Worm (Caenorhabditis elegans) whole organism, L1 larva: ENCODE measurements around the gene ccdc-149.

Source experiments
- C04F5.9 ChIP-seq: sonication (generic microtip); optimal IDR thresholded peaks from 2 replicates; lab custom pipeline; 2016; ENCODE audit warnings: missing genetic modification characterization, missing compliant biosample characterization
- C16A3.4 ChIP-seq: fragments of 150-350 bp; optimal IDR thresholded peaks from 2 replicates; lab custom pipeline; 2014; ENCODE audit warnings: missing biosample characterization, missing genetic modification characterization
- F16B12.6 ChIP-seq: fragments of 150-350 bp; optimal IDR thresholded peaks from 2 replicates; lab custom pipeline; 2014; ENCODE audit warnings: missing biosample characterization, missing genetic modification characterization
- Y116A8C.19 ChIP-seq: sonication (generic microtip); optimal IDR thresholded peaks from 2 replicates; lab custom pipeline; 2016; ENCODE audit warnings: missing compliant biosample characterization, missing genetic modification characterization, borderline replicate concordance
- aly-2 ChIP-seq: fragments of 150-350 bp; optimal IDR thresholded peaks from 2 replicates; lab custom pipeline; 2014; ENCODE audit warnings: missing biosample characterization, missing genetic modification characterization
- ama-1 ChIP-seq: fragments of 150-350 bp; optimal IDR thresholded peaks from 2 replicates; lab custom pipeline; 2014
- ceh-63 ChIP-seq: fragments of 200-800 bp; sonication (Bioruptor generic); optimal IDR thresholded peaks from 2 replicates; lab custom pipeline; 2018; ENCODE audit warnings: mild to moderate bottlenecking, missing genetic modification characterization, missing compliant biosample characterization
- ceh-8 ChIP-seq: fragments of 200-800 bp; sonication (Bioruptor generic); optimal IDR thresholded peaks from 2 replicates; lab custom pipeline; 2018; ENCODE audit warnings: mild to moderate bottlenecking, missing genetic modification characterization, moderate library complexity, missing compliant biosample characterization
- ceh-82 ChIP-seq, 3 experiments: fragments of 150-350 bp in 1 of 3; sonication (generic microtip) in 2 of 3; optimal IDR thresholded peaks; 2 replicates each; lab custom pipeline; 2014 to 2017; ENCODE audit warnings: missing biosample characterization in 3 of 3, missing genetic modification characterization in 3 of 3
- ceh-88 ChIP-seq: fragments of 200-800 bp; sonication (Bioruptor generic); IDR thresholded peaks from 2 replicates; pipeline ENCODE4 v1.3.6; 2022; ENCODE audit warnings: missing genetic modification characterization, missing compliant biosample characterization
- ces-1 ChIP-seq: fragments of 150-350 bp; optimal IDR thresholded peaks from 2 replicates; lab custom pipeline; 2014; ENCODE audit warnings: missing biosample characterization, missing genetic modification reagents, missing genetic modification characterization
- dpl-1 ChIP-seq, 3 experiments: fragments of 150-350 bp in 2 of 3; sonication (generic microtip) in 1 of 3; optimal IDR thresholded peaks; 2 replicates each; lab custom pipeline; 2014 to 2017; ENCODE audit warnings: missing biosample characterization in 3 of 3, missing genetic modification characterization in 3 of 3, missing genetic modification reagents in 3 of 3
- efl-1 ChIP-seq, 4 experiments: fragments of 150-350 bp; optimal IDR thresholded peaks in 3 of 4; peaks in 1 of 4; 1 replicate in 1 of 4; 2 replicates in 3 of 4; lab custom pipeline; 2014; ENCODE audit warnings: missing biosample characterization in 2 of 4, missing genetic modification characterization in 2 of 4, missing genetic modification reagents in 2 of 4
- efl-3 ChIP-seq: fragments of 200-800 bp; sonication (Bioruptor generic); optimal IDR thresholded peaks from 2 replicates; lab custom pipeline; 2018; ENCODE audit warnings: mild to moderate bottlenecking, missing genetic modification characterization, missing compliant biosample characterization
- egl-13 ChIP-seq: sonication (generic microtip); optimal IDR thresholded peaks from 2 replicates; lab custom pipeline; 2016; ENCODE audit warnings: missing genotype, missing genetic modification reagents, missing genetic modification characterization, missing compliant biosample characterization
- egl-27 ChIP-seq, 2 experiments: fragments of 150-350 bp in 1 of 2; sonication (generic microtip); optimal IDR thresholded peaks; 3 replicates each; lab custom pipeline; 2017 to 2018; ENCODE audit warnings: missing biosample characterization in 2 of 2, missing genetic modification characterization in 2 of 2, missing genetic modification reagents in 2 of 2
- elt-2 ChIP-seq: sonication (generic microtip); optimal IDR thresholded peaks from 2 replicates; lab custom pipeline; 2016; ENCODE audit warnings: missing genetic modification characterization, mild to moderate bottlenecking, inconsistent platforms, missing compliant biosample characterization, missing genetic modification reagents
- fkh-10 ChIP-seq: sonication (generic microtip); optimal IDR thresholded peaks from 2 replicates; lab custom pipeline; 2017; ENCODE audit warnings: missing biosample characterization, missing genetic modification reagents, missing genetic modification characterization
- fkh-4 ChIP-seq: sonication (generic microtip); optimal IDR thresholded peaks from 2 replicates; lab custom pipeline; 2016; ENCODE audit warnings: missing compliant biosample characterization, missing genetic modification characterization, borderline replicate concordance
- fkh-8 ChIP-seq: sonication (generic microtip); optimal IDR thresholded peaks from 2 replicates; lab custom pipeline; 2016; ENCODE audit warnings: mild to moderate bottlenecking, missing genetic modification characterization, missing compliant biosample characterization
- fos-1 ChIP-seq: fragments of 150-350 bp; optimal IDR thresholded peaks from 2 replicates; lab custom pipeline; 2014; ENCODE audit warnings: missing biosample characterization, missing genetic modification characterization
- grh-1 ChIP-seq: fragments of 200-800 bp; sonication (Bioruptor generic); IDR thresholded peaks from 2 replicates; pipeline ENCODE4 v1.3.6; 2022; ENCODE audit warnings: missing genetic modification reagents, missing genetic modification characterization, missing compliant biosample characterization
- hlh-17 ChIP-seq: fragments of 200-800 bp; sonication (Bioruptor generic); optimal IDR thresholded peaks from 2 replicates; lab custom pipeline; 2018; ENCODE audit warnings: missing genetic modification characterization, mild to moderate bottlenecking, missing compliant biosample characterization, moderate library complexity, borderline replicate concordance
- hlh-4 ChIP-seq: sonication (generic microtip); optimal IDR thresholded peaks from 2 replicates; lab custom pipeline; 2016; ENCODE audit warnings: mild to moderate bottlenecking, missing genetic modification characterization, missing compliant biosample characterization
- hpl-2 ChIP-seq: fragments of 150-350 bp; optimal IDR thresholded peaks from 2 replicates; lab custom pipeline; 2014; ENCODE audit warnings: missing biosample characterization, missing genetic modification reagents, missing genetic modification characterization
- irx-1 ChIP-seq: sonication (generic microtip); optimal IDR thresholded peaks from 2 replicates; lab custom pipeline; 2016; ENCODE audit warnings: missing genetic modification characterization, missing compliant biosample characterization
- lin-13 ChIP-seq: fragments of 150-350 bp; optimal IDR thresholded peaks from 2 replicates; lab custom pipeline; 2014; ENCODE audit warnings: missing biosample characterization, missing genetic modification reagents, missing genetic modification characterization
- lin-15B ChIP-seq: fragments of 150-350 bp; sonication (generic microtip); optimal IDR thresholded peaks from 3 replicates; lab custom pipeline; 2014; ENCODE audit warnings: missing biosample characterization, missing genetic modification characterization
- lin-35 ChIP-seq, 2 experiments: fragments of 150-350 bp; optimal IDR thresholded peaks; 2 replicates each; lab custom pipeline; 2014; ENCODE audit warnings: missing biosample characterization in 2 of 2, missing genetic modification characterization in 2 of 2, missing genetic modification reagents in 2 of 2
- lin-39 ChIP-seq: fragments of 150-350 bp; optimal IDR thresholded peaks from 2 replicates; lab custom pipeline; 2014; ENCODE audit warnings: missing biosample characterization, missing genetic modification reagents, missing genetic modification characterization
- lir-3 ChIP-seq: sonication (generic microtip); optimal IDR thresholded peaks from 2 replicates; lab custom pipeline; 2016; ENCODE audit warnings: mild to moderate bottlenecking, missing genetic modification characterization, moderate library complexity, missing compliant biosample characterization; ENCODE audit not compliant: poor library complexity
- mef-2 ChIP-seq: fragments of 150-350 bp; optimal IDR thresholded peaks from 2 replicates; lab custom pipeline; 2014; ENCODE audit warnings: missing biosample characterization, missing genetic modification characterization
- nhr-11 ChIP-seq: fragments of 150-350 bp; optimal IDR thresholded peaks from 2 replicates; lab custom pipeline; 2014; ENCODE audit warnings: missing biosample characterization, missing genetic modification characterization
- nhr-12 ChIP-seq: sonication (generic microtip); optimal IDR thresholded peaks from 2 replicates; lab custom pipeline; 2017; ENCODE audit warnings: missing biosample characterization, missing genetic modification characterization
- nhr-20 ChIP-seq: sonication (generic microtip); optimal IDR thresholded peaks from 2 replicates; lab custom pipeline; 2016; ENCODE audit warnings: mild to moderate bottlenecking, missing genetic modification characterization, missing compliant biosample characterization
- nhr-237 ChIP-seq: fragments of 150-350 bp; optimal IDR thresholded peaks from 2 replicates; lab custom pipeline; 2014; ENCODE audit warnings: missing biosample characterization, missing genetic modification characterization
- nhr-28 ChIP-seq: fragments of 150-350 bp; optimal IDR thresholded peaks from 2 replicates; lab custom pipeline; 2014; ENCODE audit warnings: missing biosample characterization, missing genetic modification characterization
- nhr-47 ChIP-seq: sonication (generic microtip); optimal IDR thresholded peaks from 2 replicates; lab custom pipeline; 2016; ENCODE audit warnings: mild to moderate bottlenecking, missing genetic modification characterization, moderate library complexity, missing compliant biosample characterization
- nhr-71 ChIP-seq: sonication (generic microtip); optimal IDR thresholded peaks from 2 replicates; lab custom pipeline; 2016; ENCODE audit warnings: mild to moderate bottlenecking, missing genetic modification characterization, moderate library complexity, missing compliant biosample characterization
- nhr-77 ChIP-seq: fragments of 150-350 bp; optimal IDR thresholded peaks from 2 replicates; lab custom pipeline; 2014; ENCODE audit warnings: missing biosample characterization, missing genetic modification characterization
- nhr-85 ChIP-seq: sonication (generic microtip); peaks from one replicate; lab custom pipeline; 2016; ENCODE audit warnings: missing genetic modification characterization, inconsistent platforms, missing compliant biosample characterization
- nhr-90 ChIP-seq: sonication (generic microtip); optimal IDR thresholded peaks from 2 replicates; lab custom pipeline; 2016; ENCODE audit warnings: mild to moderate bottlenecking, missing genetic modification characterization, missing compliant biosample characterization; ENCODE audit not compliant: poor library complexity
- rnt-1 ChIP-seq: sonication (generic microtip); optimal IDR thresholded peaks from 2 replicates; lab custom pipeline; 2016; ENCODE audit warnings: mild to moderate bottlenecking, missing genetic modification characterization, moderate library complexity, missing compliant biosample characterization
- skn-1 ChIP-seq: fragments of 150-350 bp; optimal IDR thresholded peaks from 2 replicates; lab custom pipeline; 2014; ENCODE audit warnings: missing biosample characterization, missing genetic modification characterization
- snpc-4 ChIP-seq: fragments of 150-350 bp; optimal IDR thresholded peaks from 2 replicates; lab custom pipeline; 2014; ENCODE audit warnings: missing biosample characterization, missing genetic modification characterization
- sox-4 ChIP-seq: sonication (generic microtip); optimal IDR thresholded peaks from 2 replicates; lab custom pipeline; 2016; ENCODE audit warnings: missing genetic modification characterization, missing compliant biosample characterization
- sup-37 ChIP-seq: fragments of 200-800 bp; sonication (Bioruptor generic); optimal IDR thresholded peaks from 2 replicates; lab custom pipeline; 2018; ENCODE audit warnings: mild to moderate bottlenecking, missing genetic modification characterization, missing compliant biosample characterization
- swsn-7 ChIP-seq: sonication (generic microtip); optimal IDR thresholded peaks from 2 replicates; lab custom pipeline; 2016; ENCODE audit warnings: missing genetic modification characterization, missing compliant biosample characterization
- unc-98 ChIP-seq: fragments of 200-800 bp; sonication (Bioruptor generic); IDR thresholded peaks from 2 replicates; pipeline ENCODE4 v1.3.6; 2022; ENCODE audit warnings: missing genetic modification characterization, missing compliant biosample characterization
- xbp-1 ChIP-seq: sonication (generic microtip); optimal IDR thresholded peaks from 2 replicates; lab custom pipeline; 2016; ENCODE audit warnings: missing genetic modification characterization, missing compliant biosample characterization
- zag-1 ChIP-seq: fragments of 150-350 bp; optimal IDR thresholded peaks from 2 replicates; lab custom pipeline; 2014; ENCODE audit warnings: missing biosample characterization, missing genetic modification characterization
- ztf-4 ChIP-seq: fragments of 150-350 bp; optimal IDR thresholded peaks from 2 replicates; lab custom pipeline; 2014; ENCODE audit warnings: missing biosample characterization, missing genetic modification characterization

The ccdc-149 gene

ce11 chrX:11472953-11473671 lies 38.1 kb downstream of the ccdc-149 start (continued):
- no peak for TF ChIP-seq ama-1 (lab: Kevin White, UChicago)
- TF ChIP-seq snpc-4 (tag; lab: Kevin White, UChicago): no peak
- TF ChIP-seq nhr-71 (tag; lab: Kevin White, UChicago): peak; percentile 81
- TF ChIP-seq ztf-4 (tag; lab: Kevin White, UChicago): peak; percentile 15
- TF ChIP-seq unc-98: no peak
- no peak for TF ChIP-seq egl-27 (tag; optimal IDR thresholded peaks at IDR 0.05; lab: Kevin White, UChicago)
- TF ChIP-seq hlh-4 (tag; lab: Kevin White, UChicago): no peak
- no peak for TF ChIP-seq Y116A8C.19
- no peak for TF ChIP-seq nhr-85
- no peak for TF ChIP-seq aly-2 (tag; lab: Kevin White, UChicago)
- no peak for TF ChIP-seq fos-1
- no peak for TF ChIP-seq ceh-63 (GFP tag; lab: Kevin White, UChicago)
- peak; percentile 6 for TF ChIP-seq skn-1
- peak; percentile 61 for TF ChIP-seq rnt-1 (tag; lab: Kevin White, UChicago)
- TF ChIP-seq C04F5.9 (tag; lab: Kevin White, UChicago): no peak
- TF ChIP-seq lin-35 (GFP tag; optimal IDR thresholded peaks at IDR 0.05; lab: Kevin White, UChicago): peak in 1 of 2 experiments; percentile 38
- TF ChIP-seq nhr-90 (tag; lab: Kevin White, UChicago): no peak
- no peak for TF ChIP-seq nhr-77 (tag; lab: Kevin White, UChicago)
- TF ChIP-seq dpl-1 (GFP tag; optimal IDR thresholded peaks at IDR 0.05; lab: Kevin White, UChicago): no peak
- peak; percentile 78 for TF ChIP-seq nhr-47 (tag; lab: Kevin White, UChicago)
- peak in 1 of 2 experiments; percentile 4 for TF ChIP-seq efl-1 (optimal IDR thresholded peaks at IDR 0.05; lab: Kevin White, UChicago)
- no peak for TF ChIP-seq efl-1 (GFP tag; optimal IDR thresholded peaks at IDR 0.05 in 1 of 2; lab: Kevin White, UChicago)
- peak; percentile 6 for TF ChIP-seq zag-1 (tag; lab: Kevin White, UChicago)
- peak; percentile 84 for TF ChIP-seq fkh-8 (tag; lab: Kevin White, UChicago)
- no peak for TF ChIP-seq nhr-11 (tag; lab: Kevin White, UChicago)
- TF ChIP-seq ceh-88: no peak; the same call in 1 of the 2 replicates
- no peak for TF ChIP-seq nhr-237 (tag; lab: Kevin White, UChicago)
- no peak for TF ChIP-seq hpl-2 (GFP tag; lab: Kevin White, UChicago)
- no peak for TF ChIP-seq fkh-4 (tag; lab: Kevin White, UChicago)
- no peak for TF ChIP-seq hlh-17
- no peak for TF ChIP-seq lin-39
- TF ChIP-seq lir-3 (tag; lab: Kevin White, UChicago): no peak
- TF ChIP-seq nhr-12 (tag; lab: Kevin White, UChicago): no peak
- TF ChIP-seq nhr-20 (tag; lab: Kevin White, UChicago): peak; percentile 49
- no peak for TF ChIP-seq nhr-28
- no peak for TF ChIP-seq ces-1 (GFP tag; lab: Kevin White, UChicago)
- TF ChIP-seq swsn-7 (tag; lab: Kevin White, UChicago): peak; percentile 74
- TF ChIP-seq efl-3 (GFP tag; lab: Kevin White, UChicago): no peak
- no peak for TF ChIP-seq lin-15B (tag; lab: Kevin White, UChicago)
- no peak for TF ChIP-seq grh-1
- peak; percentile 66 for TF ChIP-seq ceh-8 (GFP tag; lab: Kevin White, UChicago)
- TF ChIP-seq fkh-10 (GFP tag; lab: Kevin White, UChicago): peak; percentile 84
- peak; percentile 24 for TF ChIP-seq sup-37 (GFP tag; lab: Kevin White, UChicago)
- no peak for TF ChIP-seq mef-2 (tag; lab: Kevin White, UChicago)
- peak; percentile 43 to 65 (median 49) for TF ChIP-seq ceh-82 (tag; optimal IDR thresholded peaks at IDR 0.05; lab: Kevin White, UChicago)
- peak; percentile 75 for TF ChIP-seq egl-13 (tag; lab: Kevin White, UChicago)
- no peak for TF ChIP-seq F16B12.6 (tag; lab: Kevin White, UChicago)
- peak; percentile 63 for TF ChIP-seq sox-4 (tag; lab: Kevin White, UChicago)
- no peak for TF ChIP-seq C16A3.4
- TF ChIP-seq irx-1 (tag; lab: Kevin White, UChicago): peak; percentile 51
- TF ChIP-seq elt-2 (tag; lab: Kevin White, UChicago): no peak
- peak; percentile 54 for TF ChIP-seq xbp-1
- no peak for TF ChIP-seq lin-13
